Fruit fly (Drosophila melanogaster) whole organism, pupa: Measurements from ENCODE around the gene CG33333.

Source experiments
- CG10348 ChIP-seq: fragments of 200-800 bp; sonication (Bioruptor generic); IDR thresholded peaks from 2 replicates; pipeline ENCODE4 v1.3.6; 2022; ENCODE audit warnings: missing biosample characterization, missing genetic modification characterization
- CG12605 ChIP-seq: fragments of 200-800 bp; sonication (Bioruptor generic); IDR thresholded peaks from 2 replicates; pipeline ENCODE4 v1.3.6; 2022; ENCODE audit warnings: missing biosample characterization, missing genetic modification characterization
- CG13204 ChIP-seq: fragments of 200-800 bp; sonication (Bioruptor generic); optimal IDR thresholded peaks from 2 replicates; lab custom pipeline; 2018; ENCODE audit warnings: missing biosample characterization, mild to moderate bottlenecking, missing genetic modification characterization, moderate library complexity
- CG14655 ChIP-seq: fragments of 200-800 bp; sonication (Bioruptor generic); optimal IDR thresholded peaks from 3 replicates; lab custom pipeline; 2017; ENCODE audit warnings: mild to moderate bottlenecking, missing biosample characterization, missing genetic modification reagents, missing genetic modification characterization
- CG15710 ChIP-seq: fragments of 200-800 bp; sonication (Bioruptor generic); optimal IDR thresholded peaks from 2 replicates; lab custom pipeline; 2018; ENCODE audit warnings: missing biosample characterization, mild to moderate bottlenecking, missing genetic modification characterization, moderate library complexity
- CG17806 ChIP-seq: fragments of 200-800 bp; sonication (Bioruptor generic); optimal IDR thresholded peaks from 2 replicates; lab custom pipeline; 2018; ENCODE audit warnings: missing biosample characterization, mild to moderate bottlenecking, missing genetic modification characterization, moderate library complexity
- CG32121 ChIP-seq: fragments of 200-800 bp; sonication (Bioruptor generic); IDR thresholded peaks from 2 replicates; pipeline ENCODE4 v1.3.6; 2022; ENCODE audit warnings: missing biosample characterization, missing genetic modification characterization
- CG34367 ChIP-seq: fragments of 200-800 bp; sonication (Bioruptor generic); optimal IDR thresholded peaks from 2 replicates; lab custom pipeline; 2018; ENCODE audit warnings: missing biosample characterization, mild to moderate bottlenecking, missing genetic modification characterization
- CG4496 ChIP-seq: fragments of 200-800 bp; sonication (Bioruptor generic); IDR thresholded peaks from 3 replicates; pipeline ENCODE4 v1.3.6; 2022; ENCODE audit warnings: missing biosample characterization, missing genetic modification characterization
- CG8159 ChIP-seq: fragments of 200-800 bp; sonication (Bioruptor generic); optimal IDR thresholded peaks from 3 replicates; lab custom pipeline; 2018; ENCODE audit warnings: missing biosample characterization, mild to moderate bottlenecking, missing genetic modification characterization, moderate library complexity
- CG8301 ChIP-seq: fragments of 200-800 bp; sonication (Bioruptor generic); optimal IDR thresholded peaks from 2 replicates; lab custom pipeline; 2018; ENCODE audit warnings: missing biosample characterization, mild to moderate bottlenecking, missing genetic modification characterization
- CG9948 ChIP-seq: fragments of 200-800 bp; sonication (Bioruptor generic); optimal IDR thresholded peaks from 2 replicates; lab custom pipeline; 2018; ENCODE audit warnings: missing biosample characterization, mild to moderate bottlenecking, missing genetic modification characterization, moderate library complexity
- D1 ChIP-seq: fragments of 200-800 bp; sonication (Bioruptor generic); optimal IDR thresholded peaks from 2 replicates; lab custom pipeline; 2018; ENCODE audit warnings: missing biosample characterization, mild to moderate bottlenecking, missing genetic modification characterization, moderate library complexity
- EcR ChIP-seq: fragments of 200-800 bp; sonication (Bioruptor generic); optimal IDR thresholded peaks from 3 replicates; lab custom pipeline; 2019; ENCODE audit warnings: missing biosample characterization, missing genetic modification characterization, mild to moderate bottlenecking, moderate library complexity, missing genetic modification reagents
- Ets98B ChIP-seq: fragments of 200-800 bp; sonication (Bioruptor generic); IDR thresholded peaks from 2 replicates; pipeline ENCODE4 v1.3.6; 2022; ENCODE audit warnings: missing biosample characterization, missing genetic modification characterization
- Pif1A ChIP-seq: fragments of 200-800 bp; sonication (Bioruptor generic); optimal IDR thresholded peaks from 3 replicates; lab custom pipeline; 2016; ENCODE audit warnings: missing biosample characterization, missing genetic modification characterization
- Pif1B ChIP-seq: fragments of 200-800 bp; sonication (Bioruptor generic); optimal IDR thresholded peaks from 3 replicates; lab custom pipeline; 2016; ENCODE audit warnings: missing biosample characterization, missing genetic modification characterization
- Snoo ChIP-seq: fragments of 200-800 bp; sonication (Bioruptor generic); optimal IDR thresholded peaks from 3 replicates; lab custom pipeline; 2017; ENCODE audit warnings: missing biosample characterization, mild to moderate bottlenecking, missing genetic modification characterization, inconsistent platforms
- fd96Ca ChIP-seq: fragments of 200-800 bp; sonication (Bioruptor generic); IDR thresholded peaks from 3 replicates; pipeline ENCODE4 v1.3.6; 2022; ENCODE audit warnings: missing biosample characterization, missing genetic modification characterization
- gl ChIP-seq: fragments of 200-800 bp; sonication (Bioruptor generic); optimal IDR thresholded peaks from 2 replicates; lab custom pipeline; 2018; ENCODE audit warnings: missing biosample characterization, mild to moderate bottlenecking, missing genetic modification characterization
- rn ChIP-seq: fragments of 200-800 bp; sonication (Bioruptor generic); IDR thresholded peaks from 2 replicates; pipeline ENCODE4 v1.3.6; 2022; ENCODE audit warnings: missing biosample characterization, missing genetic modification characterization

CG33333 gene

dm6 chr3R:17407576-17407975 lies 9.7 kb upstream of the CG33333 start, which contains the start of gene CG17283:
Gene CG17283 (plus strand): TSS chr3R:17407876.
- TF ChIP-seq CG17806 (tag; lab: Kevin White, UChicago) (no peak), EcR (GFP tag; lab: Kevin White, UChicago) (no peak), CG4496 (GFP tag; lab: Robert Waterston, UW) (no peak), CG32121 (GFP tag; lab: Robert Waterston, UW) (no peak), CG10348 (no peak)

- no peak for TF ChIP-seq gl (tag; lab: Kevin White, UChicago)
- no peak for TF ChIP-seq CG8159 (tag; lab: Kevin White, UChicago)
- TF ChIP-seq CG13204 (GFP tag; lab: Kevin White, UChicago) = no peak
- no peak for TF ChIP-seq EcR (GFP tag; lab: Kevin White, UChicago)
- TF ChIP-seq CG32121 (GFP tag; lab: Robert Waterston, UW) = no peak
- no peak for TF ChIP-seq CG12605
- TF ChIP-seq fd96Ca (GFP tag; lab: Robert Waterston, UW) = no peak
- no peak for TF ChIP-seq CG17806 (tag; lab: Kevin White, UChicago)
- no peak for TF ChIP-seq CG15710 (tag; lab: Kevin White, UChicago)
- TF ChIP-seq rn (GFP tag; lab: Robert Waterston, UW) = no peak
- TF ChIP-seq CG9948 = no peak
- no peak for TF ChIP-seq CG4496 (GFP tag; lab: Robert Waterston, UW)
- TF ChIP-seq CG8301 (tag; lab: Kevin White, UChicago) = no peak
- no peak for TF ChIP-seq CG10348
- TF ChIP-seq CG14655 = no peak
- TF ChIP-seq Pif1B (GFP tag; lab: Kevin White, UChicago) = no peak
- TF ChIP-seq Ets98B = no peak
- no peak for TF ChIP-seq D1
- TF ChIP-seq CG34367 (tag; lab: Kevin White, UChicago) = no peak
- no peak for TF ChIP-seq Pif1A (GFP tag; lab: Kevin White, UChicago)
These were observed 7.9 kb upstream of the CG33333 start, which contains the start of gene CG5860 for dm6 chr3R:17409319-17409718. Gene CG5860 (plus strand): TSS chr3R:17409619.

dm6 chr3R:17410808-17411207 lies 6.5 kb upstream of the CG33333 start, which contains the start of gene CG5863:
Gene CG5863 (plus strand): TSS chr3R:17411108.
- TF ChIP-seq CG10348 (no peak), CG34367 (tag; lab: Kevin White, UChicago) (no peak), CG15710 (tag; lab: Kevin White, UChicago) (no peak), CG8301 (tag; lab: Kevin White, UChicago) (no peak), CG9948 (no peak), CG32121 (GFP tag; lab: Robert Waterston, UW) (no peak), CG8159 (tag; lab: Kevin White, UChicago) (no peak), Snoo (tag; lab: Kevin White, UChicago) (no peak), CG14655 (no peak), CG12605 (no peak), fd96Ca (GFP tag; lab: Robert Waterston, UW) (no peak), gl (tag; lab: Kevin White, UChicago) (no peak), CG13204 (GFP tag; lab: Kevin White, UChicago) (no peak), Pif1A (GFP tag; lab: Kevin White, UChicago) (no peak), EcR (GFP tag; lab: Kevin White, UChicago) (no peak), CG4496 (GFP tag; lab: Robert Waterston, UW) (no peak), Pif1B (GFP tag; lab: Kevin White, UChicago) (no peak), CG17806 (tag; lab: Kevin White, UChicago) (no peak), D1 (no peak)

DNA sequence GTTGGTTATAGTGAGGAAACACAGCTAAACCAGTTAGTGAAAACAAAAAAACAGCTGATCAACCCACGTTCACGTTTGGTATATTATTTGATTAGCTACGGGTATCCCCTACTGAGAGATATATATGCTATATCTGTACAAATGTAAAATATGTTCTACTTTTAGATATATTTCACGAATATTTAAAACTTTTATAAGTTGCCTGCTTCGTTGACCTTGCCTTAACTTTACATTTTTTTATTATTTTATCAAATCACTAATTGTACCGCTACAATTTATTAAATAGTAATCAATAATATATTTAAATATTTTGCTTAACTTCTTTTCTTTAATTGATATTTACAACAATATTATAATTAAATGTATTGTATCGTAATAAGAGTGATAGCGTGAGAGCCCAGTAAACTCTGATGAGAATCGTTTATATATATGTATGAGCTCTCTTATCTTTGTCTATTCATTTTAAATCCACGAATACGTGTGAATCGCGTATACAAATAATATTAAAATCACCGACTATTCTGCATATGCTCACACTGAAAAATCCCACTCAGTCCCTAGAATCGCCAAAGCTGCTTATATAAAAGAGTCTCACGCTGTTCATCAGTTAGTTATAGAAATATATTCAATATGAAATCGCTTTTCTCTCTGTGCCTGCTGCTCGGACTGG lies 4.7 kb upstream of the CG33333 start, which contains the start of gene CG42821:
TSS of gene CG42821 (plus strand) at position 620 of the 670 bp plus-strand sequence.
- TF ChIP-seq Snoo (tag; lab: Kevin White, UChicago) (no peak), Pif1A (GFP tag; lab: Kevin White, UChicago) (no peak), CG8159 (tag; lab: Kevin White, UChicago) (no peak), Ets98B (no peak), CG14655 (no peak), CG4496 (GFP tag; lab: Robert Waterston, UW) (no peak), CG15710 (tag; lab: Kevin White, UChicago) (no peak), CG9948 (no peak), gl (tag; lab: Kevin White, UChicago) (no peak), CG12605 (no peak), CG32121 (GFP tag; lab: Robert Waterston, UW) (no peak), EcR (GFP tag; lab: Kevin White, UChicago) (no peak), D1 (no peak), CG17806 (tag; lab: Kevin White, UChicago) (no peak), CG8301 (tag; lab: Kevin White, UChicago) (no peak), CG10348 (no peak), fd96Ca (GFP tag; lab: Robert Waterston, UW) (no peak), CG13204 (GFP tag; lab: Kevin White, UChicago) (no peak)

DNA sequence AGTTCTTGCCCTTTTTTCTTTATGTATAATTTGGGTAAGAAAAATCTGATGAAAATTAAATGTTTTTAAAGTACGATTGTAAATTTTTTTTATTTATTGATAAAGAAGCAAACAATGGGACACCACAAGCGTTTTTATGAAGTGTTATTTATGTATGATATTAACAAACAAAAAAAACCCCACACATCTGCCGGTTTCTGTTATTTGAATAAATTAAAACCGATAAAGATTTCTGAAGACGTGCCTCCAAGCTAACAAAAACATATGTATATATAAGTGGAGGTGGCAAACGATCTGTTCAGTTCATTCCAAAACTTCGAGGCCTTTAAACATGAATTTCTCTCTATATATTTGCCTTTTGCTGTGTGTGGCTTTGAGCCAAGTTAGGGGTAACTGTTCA lies 3.7 kb upstream of the CG33333 start, which contains the start of gene CG42822:
TSS of gene CG42822 (plus strand) at position 301 of the 400 bp plus-strand sequence.
- TF ChIP-seq EcR (GFP tag; lab: Kevin White, UChicago) (no peak), CG32121 (GFP tag; lab: Robert Waterston, UW) (no peak), CG9948 (no peak), CG10348 (no peak), CG17806 (tag; lab: Kevin White, UChicago) (no peak)

dm6 chr3R:17415439-17415838 lies 1.8 kb upstream of the CG33333 start, which contains the start of gene CG5866:
Gene CG5866 (plus strand): TSS chr3R:17415739.
- TF ChIP-seq Pif1A (GFP tag; lab: Kevin White, UChicago) = no peak
